Worm (Caenorhabditis elegans): ENCODE measurements around the gene ntp-1.
A peak's percentile ranks its signal among the peaks of the same experiment; 100 is the strongest.

Gene ntp-1

ce11 chrIV:7785506-7786065 lies 9.0 kb downstream of the ntp-1 start, which contains the start of gene tag-322 (continued):
- TF ChIP-seq egl-27 (tag; optimal IDR thresholded peaks at IDR 0.05) (no peak), C04F5.9 (tag; optimal IDR thresholded peaks at IDR 0.05) (no peak), snu-23 (GFP tag; optimal IDR thresholded peaks at IDR 0.05) (peak; percentile 83), unc-130 (tag; optimal IDR thresholded peaks at IDR 0.05) (peak; percentile 20), nhr-90 (tag; optimal IDR thresholded peaks at IDR 0.05; ENCODE audit: poor library complexity) (peak; percentile 60), lin-13 (GFP tag; optimal IDR thresholded peaks at IDR 0.05) (no peak), lin-15B (tag; optimal IDR thresholded peaks at IDR 0.05) (peak; percentile 76), lsy-2 (tag; optimal IDR thresholded peaks at IDR 0.05) (peak; percentile 89 to 90), ceh-88 (GFP tag; IDR thresholded peaks at IDR 0.05) (no peak), rnt-1 (tag; optimal IDR thresholded peaks at IDR 0.05) (peak; percentile 73), nhr-20 (tag; optimal IDR thresholded peaks at IDR 0.05) (peak; percentile 76), sox-4 (tag; optimal IDR thresholded peaks at IDR 0.05) (peak; percentile 13), ztf-4 (tag; optimal IDR thresholded peaks at IDR 0.05) (no peak), ceh-63 (GFP tag; optimal IDR thresholded peaks at IDR 0.05) (no peak), lir-3 (tag; optimal IDR thresholded peaks at IDR 0.05; ENCODE audit: poor library complexity) (peak; percentile 50), Y116A8C.19 (tag; optimal IDR thresholded peaks at IDR 0.05; ENCODE audit: borderline replicate concordance) (no peak), aly-2 (tag; optimal IDR thresholded peaks at IDR 0.05) (no peak), fkh-4 (tag; optimal IDR thresholded peaks at IDR 0.05; ENCODE audit: borderline replicate concordance) (no peak), egl-13 (tag; optimal IDR thresholded peaks at IDR 0.05) (peak; percentile 42), alr-1 (tag; optimal IDR thresholded peaks at IDR 0.05; ENCODE audit: borderline replicate concordance) (no peak), fkh-10 (GFP tag; optimal IDR thresholded peaks at IDR 0.05) (no peak), hlh-4 (tag; optimal IDR thresholded peaks at IDR 0.05) (no peak), ets-5 (GFP tag; IDR thresholded peaks at IDR 0.05) (no peak)

DNA sequence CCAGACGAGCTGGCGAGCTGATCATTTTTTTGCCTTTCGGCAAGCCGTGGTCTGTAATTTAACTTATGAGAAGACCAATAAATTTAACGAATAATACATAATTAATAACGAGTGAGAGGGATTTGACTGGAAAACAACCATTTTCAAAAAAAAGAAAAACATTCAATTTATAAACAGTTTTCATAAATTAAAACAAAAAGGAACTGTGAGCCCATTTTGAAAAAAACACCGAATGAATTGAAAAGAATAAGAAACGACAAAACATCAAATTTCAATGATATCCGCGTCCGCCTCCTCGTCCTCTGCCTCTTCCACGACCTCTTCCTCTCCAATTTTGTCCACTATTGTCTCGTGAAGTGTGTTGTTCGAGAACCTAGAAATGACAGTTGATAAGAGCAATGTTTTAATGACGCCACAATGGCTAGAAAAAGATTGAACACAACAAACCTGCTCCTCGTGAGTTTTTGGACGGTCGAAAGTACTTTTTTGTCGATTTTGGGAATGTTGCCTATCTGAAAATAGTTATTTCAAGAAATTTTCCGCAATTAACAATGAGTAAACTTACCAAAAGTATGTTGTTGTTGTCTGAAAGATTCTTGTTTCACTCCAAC lies 10.7 kb downstream of the ntp-1 start, which contains the start of gene tag-321:
Gene tag-321 (minus strand): TSS at position 51 of the 611 bp plus-strand sequence.
- no peak for TF ChIP-seq fkh-8 (tag; optimal IDR thresholded peaks at IDR 0.05)
- no peak for TF ChIP-seq zag-1 (tag; optimal IDR thresholded peaks at IDR 0.05)
- TF ChIP-seq swsn-7 (tag; optimal IDR thresholded peaks at IDR 0.05): no peak
- no peak for TF ChIP-seq nhr-71 (tag; optimal IDR thresholded peaks at IDR 0.05)
- no peak for TF ChIP-seq dsc-1 (tag; optimal IDR thresholded peaks at IDR 0.05)
- no peak for TF ChIP-seq aly-2 (tag; optimal IDR thresholded peaks at IDR 0.05)
- TF ChIP-seq efl-1 (optimal IDR thresholded peaks at IDR 0.05): no peak
- TF ChIP-seq efl-1 (GFP tag; optimal IDR thresholded peaks at IDR 0.05 in 1 of 2): no peak

- TF ChIP-seq lin-13 (GFP tag; optimal IDR thresholded peaks at IDR 0.05): peak; percentile 3
- TF ChIP-seq nhr-12 (tag; optimal IDR thresholded peaks at IDR 0.05): no peak
- peak in 1 of 2 experiments; percentile 12 for TF ChIP-seq lin-35 (GFP tag; optimal IDR thresholded peaks at IDR 0.05)
Measured at ce11 chrIV:7782292-7782691, 12.3 kb downstream of the ntp-1 start, which contains the start of gene sec-10. Gene sec-10, minus strand, starts transcription at chrIV:7782499.

DNA sequence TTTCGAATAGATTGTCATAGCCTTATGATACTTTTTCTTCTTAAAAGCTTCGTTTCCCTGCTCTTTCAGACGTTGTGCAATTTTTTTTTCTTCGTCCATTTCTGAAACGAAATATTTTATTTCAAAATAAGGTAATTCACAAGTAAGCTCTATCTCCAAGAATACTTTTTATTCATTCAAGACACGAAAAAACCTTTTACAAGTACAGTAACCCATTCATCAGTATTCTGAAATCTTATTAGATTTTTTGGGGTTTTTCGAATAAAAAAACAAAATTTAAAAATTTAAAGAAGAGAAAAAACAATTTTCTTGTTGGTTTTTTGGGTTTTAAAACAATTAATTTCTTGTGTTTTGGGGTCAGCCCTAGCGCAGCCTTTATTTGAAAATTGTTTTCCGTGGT lies 15.7 kb downstream of the ntp-1 start, which contains the start of gene rpap-3:
Gene rpap-3 (minus strand): TSS at position 101 of the 400 bp plus-strand sequence.
- TF ChIP-seq sox-4 (tag; optimal IDR thresholded peaks at IDR 0.05) (no peak), rnt-1 (tag; optimal IDR thresholded peaks at IDR 0.05) (no peak), swsn-7 (tag; optimal IDR thresholded peaks at IDR 0.05) (no peak), unc-30 (tag; optimal IDR thresholded peaks at IDR 0.05) (no peak)

DNA sequence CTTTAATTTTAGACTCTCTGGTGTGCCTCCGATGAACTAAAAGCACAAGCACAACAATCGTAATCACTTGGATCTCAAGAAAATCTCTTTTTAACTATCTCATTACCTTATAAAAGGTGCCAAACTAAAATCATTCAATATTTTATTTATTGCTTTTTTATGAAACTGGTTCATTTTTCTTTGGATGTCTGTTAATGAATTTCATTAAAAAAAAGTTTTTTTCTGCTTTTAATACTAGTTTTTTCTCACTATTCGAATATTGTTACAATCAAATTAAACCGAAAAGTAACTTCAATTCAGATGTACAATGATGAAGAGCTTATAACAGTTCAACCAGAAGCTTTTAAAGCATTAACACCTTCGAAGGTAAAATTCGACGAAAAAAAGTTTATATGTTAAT lies 18.9 kb downstream of the ntp-1 start, which contains the start of gene swd-2.1:
Gene swd-2.1 (plus strand): TSS at position 301 of the 400 bp plus-strand sequence.
- no peak for TF ChIP-seq lir-3 (tag; optimal IDR thresholded peaks at IDR 0.05; ENCODE audit: poor library complexity)
- no peak for TF ChIP-seq ztf-4 (tag; optimal IDR thresholded peaks at IDR 0.05)
- TF ChIP-seq nhr-28 (tag; optimal IDR thresholded peaks at IDR 0.05): no peak
- no peak for TF ChIP-seq nhr-71 (tag; optimal IDR thresholded peaks at IDR 0.05)
- TF ChIP-seq skn-1 (tag; optimal IDR thresholded peaks at IDR 0.05): no peak
- TF ChIP-seq vab-15 (tag; optimal IDR thresholded peaks at IDR 0.05): no peak
- no peak for TF ChIP-seq egl-13 (tag; optimal IDR thresholded peaks at IDR 0.05)
- no peak for TF ChIP-seq ceh-90 (tag; optimal IDR thresholded peaks at IDR 0.05)
- no peak for TF ChIP-seq nhr-47 (tag; optimal IDR thresholded peaks at IDR 0.05)
